Worm (Caenorhabditis elegans) whole organism, L4 larva: ENCODE measurements around the gene C16D9.1.
A peak's percentile ranks its signal among the peaks of the same experiment; 100 is the strongest.

ENCODE experiments used
- F26F4.8 ChIP-seq: fragments of 200-800 bp; sonication (Bioruptor generic); conservative IDR thresholded peaks from 2 replicates; pipeline ENCODE4 v1.3.6; 2022; ENCODE audit warnings: missing genetic modification characterization, missing compliant biosample characterization
- F37D6.2 ChIP-seq: sonication (generic microtip); optimal IDR thresholded peaks from 2 replicates; lab custom pipeline; 2016; ENCODE audit warnings: mild to moderate bottlenecking, missing genetic modification characterization, missing compliant biosample characterization
- ZK546.5 ChIP-seq, 2 experiments: sonication (generic microtip); optimal IDR thresholded peaks; 2 replicates each; lab custom pipeline; 2017; ENCODE audit warnings: missing biosample characterization in 2 of 2, missing genetic modification characterization in 2 of 2
- aha-1 ChIP-seq: fragments of 150-350 bp; peaks from one replicate; lab custom pipeline; 2014; ENCODE audit warnings: missing biosample characterization, missing genetic modification characterization
- ceh-20 ChIP-seq: fragments of 200-800 bp; sonication (Bioruptor generic); IDR thresholded peaks from 2 replicates; pipeline ENCODE4 v1.3.6; 2022; ENCODE audit warnings: missing genetic modification reagents, missing genetic modification characterization, missing compliant biosample characterization
- ceh-62 ChIP-seq: sonication (generic microtip); optimal IDR thresholded peaks from 2 replicates; lab custom pipeline; 2017; ENCODE audit warnings: missing biosample characterization, missing genetic modification characterization
- ces-1 ChIP-seq: fragments of 150-350 bp; sonication (generic microtip); optimal IDR thresholded peaks from 4 replicates; lab custom pipeline; 2014; ENCODE audit warnings: missing biosample characterization, missing genetic modification reagents, missing genetic modification characterization
- daf-16 ChIP-seq, 3 experiments: sonication (generic microtip); optimal IDR thresholded peaks; 2 replicates each; lab custom pipeline; 2016 to 2017; ENCODE audit warnings: missing genetic modification characterization in 3 of 3, missing genetic modification reagents in 3 of 3, mild to moderate bottlenecking in 2 of 3, missing compliant biosample characterization in 2 of 3, missing biosample characterization in 1 of 3, moderate library complexity in 1 of 3
- daf-8 ChIP-seq: fragments of 200-800 bp; sonication (Bioruptor generic); IDR thresholded peaks from 2 replicates; pipeline ENCODE4 v1.3.6; 2022; ENCODE audit warnings: missing genetic modification characterization, missing compliant biosample characterization
- dmd-6 ChIP-seq: fragments of 200-800 bp; sonication (Bioruptor generic); IDR thresholded peaks from 2 replicates; pipeline ENCODE4 v1.3.6; 2022; ENCODE audit warnings: missing genetic modification reagents, missing genetic modification characterization, missing compliant biosample characterization
- duxl-1 ChIP-seq: sonication (generic microtip); optimal IDR thresholded peaks from 2 replicates; lab custom pipeline; 2016; ENCODE audit warnings: mild to moderate bottlenecking, missing genetic modification characterization, moderate library complexity, missing compliant biosample characterization; ENCODE audit not compliant: poor library complexity
- dve-1 ChIP-seq: sonication (generic microtip); optimal IDR thresholded peaks from 2 replicates; lab custom pipeline; 2017; ENCODE audit warnings: antibody characterized with exemption, mild to moderate bottlenecking, missing genetic modification characterization, missing compliant biosample characterization; ENCODE audit not compliant: insufficient read depth
- egl-27 ChIP-seq: sonication (generic microtip); optimal IDR thresholded peaks from 3 replicates; lab custom pipeline; 2017; ENCODE audit warnings: missing biosample characterization, missing genetic modification reagents, missing genetic modification characterization
- hif-1 ChIP-seq, 2 experiments: sonication (generic microtip); optimal IDR thresholded peaks; 2 replicates each; lab custom pipeline; 2016 to 2017; ENCODE audit warnings: missing compliant biosample characterization in 2 of 2, missing genetic modification characterization in 2 of 2, missing genetic modification reagents in 2 of 2, missing genotype in 2 of 2, mild to moderate bottlenecking in 1 of 2
- jun-1 ChIP-seq: fragments of 150-350 bp; optimal IDR thresholded peaks from 2 replicates; lab custom pipeline; 2014; ENCODE audit warnings: missing biosample characterization, missing genetic modification reagents, missing genetic modification characterization
- lin-29 ChIP-seq: fragments of 200-800 bp; sonication (Bioruptor generic); IDR thresholded peaks from 2 replicates; pipeline ENCODE4 v1.3.6; 2022; ENCODE audit warnings: missing genetic modification reagents, missing genetic modification characterization, missing compliant biosample characterization
- lir-3 ChIP-seq: sonication (generic microtip); optimal IDR thresholded peaks from 2 replicates; lab custom pipeline; 2016; ENCODE audit warnings: mild to moderate bottlenecking, missing genetic modification characterization, missing compliant biosample characterization
- mdt-29 ChIP-seq: fragments of 200-800 bp; sonication (Bioruptor generic); IDR thresholded peaks from 2 replicates; pipeline ENCODE4 v1.3.6; 2022; ENCODE audit warnings: missing genetic modification reagents, missing genetic modification characterization, missing compliant biosample characterization
- nhr-10 ChIP-seq: fragments of 150-350 bp; optimal IDR thresholded peaks from 2 replicates; lab custom pipeline; 2014; ENCODE audit warnings: missing biosample characterization, missing genetic modification characterization
- nhr-111 ChIP-seq: fragments of 200-800 bp; sonication (Bioruptor generic); optimal IDR thresholded peaks from 2 replicates; lab custom pipeline; 2018; ENCODE audit warnings: mild to moderate bottlenecking, missing genetic modification characterization, missing compliant biosample characterization
- nhr-25 ChIP-seq: sonication (generic microtip); optimal IDR thresholded peaks from 2 replicates; lab custom pipeline; 2017; ENCODE audit warnings: missing genetic modification characterization, mild to moderate bottlenecking, missing compliant biosample characterization, antibody characterized with exemption, moderate library complexity, borderline replicate concordance; ENCODE audit not compliant: insufficient read depth
- nhr-28 ChIP-seq: fragments of 150-350 bp; optimal IDR thresholded peaks from 2 replicates; lab custom pipeline; 2014; ENCODE audit warnings: missing biosample characterization, missing genetic modification characterization
- nhr-42 ChIP-seq: fragments of 200-800 bp; sonication (Bioruptor generic); IDR thresholded peaks from 2 replicates; pipeline ENCODE4 v1.3.6; 2022; ENCODE audit warnings: missing genetic modification characterization, missing compliant biosample characterization
- nhr-48 ChIP-seq: sonication (generic microtip); optimal IDR thresholded peaks from 2 replicates; lab custom pipeline; 2016; ENCODE audit warnings: mild to moderate bottlenecking, missing genetic modification characterization, missing compliant biosample characterization
- nhr-6 ChIP-seq: fragments of 150-350 bp; optimal IDR thresholded peaks from 2 replicates; lab custom pipeline; 2014; ENCODE audit warnings: missing biosample characterization, missing genetic modification characterization
- php-3 ChIP-seq: fragments of 200-800 bp; sonication (Bioruptor generic); IDR thresholded peaks from 2 replicates; pipeline ENCODE4 v1.3.6; 2022; ENCODE audit warnings: missing genetic modification reagents, missing genetic modification characterization, missing compliant biosample characterization
- pqm-1 ChIP-seq: sonication (generic microtip); optimal IDR thresholded peaks from 2 replicates; lab custom pipeline; 2017; ENCODE audit warnings: missing biosample characterization, missing genetic modification characterization
- saeg-2 ChIP-seq: fragments of 200-800 bp; sonication (Bioruptor generic); IDR thresholded peaks from 2 replicates; pipeline ENCODE4 v1.3.6; 2022; ENCODE audit warnings: missing genetic modification reagents, missing genetic modification characterization, missing compliant biosample characterization
- sdz-12 ChIP-seq: fragments of 200-800 bp; sonication (Bioruptor generic); optimal IDR thresholded peaks from 2 replicates; lab custom pipeline; 2018; ENCODE audit warnings: mild to moderate bottlenecking, missing genetic modification characterization, missing compliant biosample characterization
- tra-1 ChIP-seq: fragments of 200-800 bp; sonication (Bioruptor generic); IDR thresholded peaks from 2 replicates; pipeline ENCODE4 v1.3.6; 2022; ENCODE audit warnings: missing genetic modification reagents, missing genetic modification characterization, missing compliant biosample characterization
- unc-62 ChIP-seq, 3 experiments: fragments of 150-350 bp in 1 of 3; sonication (generic microtip); optimal IDR thresholded peaks in 2 of 3; peaks in 1 of 3; 1 replicate in 1 of 3; 2 replicates in 2 of 3; lab custom pipeline; 2014 to 2017; ENCODE audit warnings: missing biosample characterization in 3 of 3, missing genetic modification characterization in 3 of 3, missing genetic modification reagents in 3 of 3, missing genotype in 1 of 3
- zfp-3 ChIP-seq: fragments of 200-800 bp; sonication (Bioruptor generic); conservative IDR thresholded peaks from 2 replicates; pipeline ENCODE4 v1.3.6; 2022; ENCODE audit warnings: missing genetic modification reagents, missing genetic modification characterization, missing compliant biosample characterization
- ztf-7 ChIP-seq: fragments of 150-350 bp; optimal IDR thresholded peaks from 2 replicates; lab custom pipeline; 2014; ENCODE audit warnings: missing biosample characterization, missing genetic modification characterization

C16D9.1 gene

ce11 chrV:8304461-8305195 lies 45.5 kb downstream of the C16D9.1 start, which contains the start of gene W02D7.11:
TSS of gene W02D7.11 (minus strand) at chrV:8304511.
- TF ChIP-seq dve-1 (tag; lab: Kevin White, UChicago), result peak; percentile 5
- no peak for TF ChIP-seq daf-16 (GFP tag; optimal IDR thresholded peaks at IDR 0.05; lab: Kevin White, UChicago)
- TF ChIP-seq daf-16 (tag; optimal IDR thresholded peaks at IDR 0.05; lab: Kevin White, UChicago), result peak; percentile 66
- TF ChIP-seq nhr-28 (tag; lab: Kevin White, UChicago), result no peak
- TF ChIP-seq nhr-6 (tag; lab: Kevin White, UChicago), result no peak
- no peak for TF ChIP-seq daf-8
- TF ChIP-seq F37D6.2 (tag; lab: Kevin White, UChicago), result no peak

ce11 chrV:8305940-8306339 lies 46.8 kb downstream of the C16D9.1 start:
- TF ChIP-seq unc-62 (GFP tag; optimal IDR thresholded peaks at IDR 0.05 in 1 of 2; lab: Kevin White, UChicago) (no peak), unc-62 (tag; optimal IDR thresholded peaks at IDR 0.05; lab: Kevin White, UChicago) (no peak), ces-1 (GFP tag; lab: Kevin White, UChicago) (no peak), tra-1 (GFP tag; lab: Robert Waterston, UW) (no peak), sdz-12 (no peak), mdt-29 (no peak), dve-1 (tag; lab: Kevin White, UChicago) (peak; percentile 43), dmd-6 (GFP tag; lab: Robert Waterston, UW) (peak; percentile 74), nhr-111 (GFP tag; lab: Kevin White, UChicago) (no peak), nhr-48 (tag; lab: Kevin White, UChicago) (no peak), ceh-62 (no peak), lir-3 (tag; lab: Kevin White, UChicago) (no peak), pqm-1 (tag; lab: Kevin White, UChicago) (peak; percentile 46), egl-27 (tag; lab: Kevin White, UChicago) (no peak), lin-29 (GFP tag; lab: Robert Waterston, UW) (no peak), ztf-7 (tag; lab: Kevin White, UChicago) (no peak), saeg-2 (no peak), nhr-25 (tag; lab: Kevin White, UChicago) (no peak), daf-16 (GFP tag; optimal IDR thresholded peaks at IDR 0.05; lab: Kevin White, UChicago) (no peak), daf-16 (tag; optimal IDR thresholded peaks at IDR 0.05; lab: Kevin White, UChicago) (peak; percentile 38)

- TF ChIP-seq aha-1 (tag; lab: Kevin White, UChicago) (no peak), pqm-1 (tag; lab: Kevin White, UChicago) (no peak), nhr-42 (GFP tag; lab: Robert Waterston, UW) (no peak), jun-1 (tag; lab: Kevin White, UChicago) (no peak), F26F4.8 (GFP tag; lab: Robert Waterston, UW) (no peak), nhr-10 (tag; lab: Kevin White, UChicago) (no peak), ceh-20 (no peak), hif-1 (tag; optimal IDR thresholded peaks at IDR 0.05; lab: Kevin White, UChicago) (no peak), ZK546.5 (tag; optimal IDR thresholded peaks at IDR 0.05; lab: Kevin White, UChicago) (no peak), nhr-48 (tag; lab: Kevin White, UChicago) (no peak), duxl-1 (tag; lab: Kevin White, UChicago) (no peak), ceh-62 (no peak), php-3 (GFP tag; lab: Robert Waterston, UW) (no peak), zfp-3 (GFP tag; lab: Robert Waterston, UW) (no peak)
- TF ChIP-seq, all 104 proteins: peak for 0
These were observed 47.2 kb downstream of the C16D9.1 start, which contains the start of gene W02D7.8 for ce11 chrV:8306366-8306765. TSS of gene W02D7.8 (minus strand) at chrV:8306466.
